Worm (Caenorhabditis elegans) whole organism, L4 larva: ENCODE results near the gene acdh-9.

Source experiments
- ama-1 ChIP-seq: fragments of 150-350 bp; optimal IDR thresholded peaks from 2 replicates; lab custom pipeline; 2014; ENCODE audit warnings: inconsistent platforms, mixed read lengths
- fos-1 ChIP-seq: fragments of 150-350 bp; optimal IDR thresholded peaks from 2 replicates; lab custom pipeline; 2014; ENCODE audit warnings: missing biosample characterization, missing genetic modification characterization
- jun-1 ChIP-seq: fragments of 150-350 bp; optimal IDR thresholded peaks from 2 replicates; lab custom pipeline; 2014; ENCODE audit warnings: missing biosample characterization, missing genetic modification reagents, missing genetic modification characterization
- pqm-1 ChIP-seq: sonication (generic microtip); optimal IDR thresholded peaks from 2 replicates; lab custom pipeline; 2017; ENCODE audit warnings: missing biosample characterization, missing genetic modification characterization
- unc-62 ChIP-seq, 3 experiments: fragments of 150-350 bp in 1 of 3; sonication (generic microtip); optimal IDR thresholded peaks in 2 of 3; peaks in 1 of 3; 1 replicate in 1 of 3; 2 replicates in 2 of 3; lab custom pipeline; 2014 to 2017; ENCODE audit warnings: missing biosample characterization in 3 of 3, missing genetic modification characterization in 3 of 3, missing genetic modification reagents in 3 of 3, missing genotype in 1 of 3

DNA sequence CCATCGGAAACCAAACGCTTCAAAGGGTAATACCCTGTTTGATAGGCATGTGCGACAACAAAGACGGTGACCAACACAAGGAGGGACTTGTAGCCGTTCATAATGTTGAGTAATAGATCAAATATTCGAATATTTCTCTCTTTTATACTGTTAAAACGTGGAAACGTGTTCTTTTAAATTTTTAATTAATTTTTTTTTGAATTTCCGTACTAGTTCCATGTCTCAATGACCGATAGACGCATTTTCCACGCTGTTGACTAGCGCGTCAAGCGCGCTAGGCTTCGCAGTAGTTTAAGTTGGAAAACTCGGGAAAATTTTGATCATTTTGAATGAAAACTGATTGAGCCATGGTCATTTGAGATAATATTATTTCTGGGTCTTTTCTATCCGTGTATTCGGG lies 18.4 kb upstream of the acdh-9 start, which contains the start of gene Y46B2A.3:
- TF ChIP-seq jun-1 (tag; lab: Kevin White, UChicago), result no peak
- no peak for TF ChIP-seq ama-1
- no peak for TF ChIP-seq pqm-1 (tag; lab: Kevin White, UChicago)
- no peak for TF ChIP-seq unc-62 (GFP tag; optimal IDR thresholded peaks at IDR 0.05 in 1 of 2; lab: Kevin White, UChicago)
- no peak for TF ChIP-seq unc-62 (tag; optimal IDR thresholded peaks at IDR 0.05; lab: Kevin White, UChicago)
- TF ChIP-seq fos-1 (tag; lab: Kevin White, UChicago), result no peak
